Worm (Caenorhabditis elegans) whole organism, early embryonic: ENCODE measurements around the gene F55F3.4.
A peak's percentile ranks its signal among the peaks of the same experiment; 100 is the strongest.
"Not testable (repeated sequence)": the region's sequence is repeated elsewhere in the genome, so short reads cannot be mapped to it uniquely, and the experiment has no call there.

Experiments
- B0310.2 ChIP-seq: sonication (generic microtip); optimal IDR thresholded peaks from 2 replicates; lab custom pipeline; 2016; ENCODE audit warnings: mild to moderate bottlenecking, missing genetic modification characterization, missing compliant biosample characterization
- F13C5.2 ChIP-seq: sonication (generic microtip); optimal IDR thresholded peaks from 2 replicates; lab custom pipeline; 2017; ENCODE audit warnings: mild to moderate bottlenecking, missing genetic modification characterization, inconsistent platforms, missing compliant biosample characterization
- aly-1 ChIP-seq: sonication (generic microtip); optimal IDR thresholded peaks from 2 replicates; lab custom pipeline; 2016; ENCODE audit warnings: missing genetic modification characterization, missing compliant biosample characterization
- ama-1 ChIP-seq: fragments of 150-350 bp; optimal IDR thresholded peaks from 2 replicates; lab custom pipeline; 2014
- ceh-36 ChIP-seq: sonication (generic microtip); optimal IDR thresholded peaks from 2 replicates; lab custom pipeline; 2016; ENCODE audit warnings: missing genetic modification characterization, inconsistent platforms, missing compliant biosample characterization
- flt-1 ChIP-seq: fragments of 200-800 bp; sonication (Bioruptor generic); IDR thresholded peaks from 2 replicates; pipeline ENCODE4 v1.3.6; 2022; ENCODE audit warnings: missing genetic modification characterization, missing compliant biosample characterization
- hnd-1 ChIP-seq: sonication (generic microtip); optimal IDR thresholded peaks from 2 replicates; lab custom pipeline; 2016; ENCODE audit warnings: missing genetic modification characterization, missing compliant biosample characterization
- pes-1 ChIP-seq: fragments of 200-800 bp; sonication (Bioruptor generic); IDR thresholded peaks from 2 replicates; pipeline ENCODE4 v1.3.6; 2022; ENCODE audit warnings: missing genetic modification reagents, missing genetic modification characterization, missing compliant biosample characterization
- sea-1 ChIP-seq: fragments of 200-800 bp; sonication (Bioruptor generic); conservative IDR thresholded peaks from 2 replicates; pipeline ENCODE4 v1.3.6; 2022; ENCODE audit warnings: missing genetic modification characterization, missing compliant biosample characterization
- tbx-11 ChIP-seq: fragments of 200-800 bp; sonication (Bioruptor generic); IDR thresholded peaks from 2 replicates; pipeline ENCODE4 v1.3.6; 2022; ENCODE audit warnings: missing genetic modification characterization, missing compliant biosample characterization
- tbx-37 ChIP-seq: fragments of 200-800 bp; sonication (Bioruptor generic); conservative IDR thresholded peaks from 2 replicates; pipeline ENCODE4 v1.3.6; 2022; ENCODE audit warnings: missing genetic modification reagents, missing genetic modification characterization, missing compliant biosample characterization
- tra-4 ChIP-seq: sonication (generic microtip); optimal IDR thresholded peaks from 2 replicates; lab custom pipeline; 2017; ENCODE audit warnings: missing genetic modification characterization, missing compliant biosample characterization

- TF ChIP-seq ama-1 (lab: Kevin White, UChicago); aly-1 (tag; lab: Kevin White, UChicago); tbx-37 (GFP tag; lab: Robert Waterston, UW); flt-1; sea-1; hnd-1 (tag; lab: Kevin White, UChicago); tra-4; ceh-36 (tag; lab: Kevin White, UChicago); tbx-11 (GFP tag; lab: Robert Waterston, UW); B0310.2 (tag; lab: Kevin White, UChicago); F13C5.2 (tag; lab: Kevin White, UChicago): not testable (repeated sequence)
- TF ChIP-seq pes-1 = peak; percentile 36; the same call in 1 of the 2 replicates
Measured at ce11 chrX:13795329-13795728, 10.0 kb downstream of the F55F3.4 start.
